Fruit fly (Drosophila melanogaster) whole organism: Measurements from ENCODE around the gene Atg16.

ENCODE experiments used
- CG8478 ChIP-seq: fragments of >200 bp; optimal IDR thresholded peaks from 2 replicates; lab custom pipeline; 2018; ENCODE audit warnings: inconsistent platforms
- pan ChIP-seq: fragments of >200 bp; optimal IDR thresholded peaks from 2 replicates; lab custom pipeline; 2017
- psq ChIP-seq: fragments of >200 bp; optimal IDR thresholded peaks from 2 replicates; lab custom pipeline; 2017

DNA sequence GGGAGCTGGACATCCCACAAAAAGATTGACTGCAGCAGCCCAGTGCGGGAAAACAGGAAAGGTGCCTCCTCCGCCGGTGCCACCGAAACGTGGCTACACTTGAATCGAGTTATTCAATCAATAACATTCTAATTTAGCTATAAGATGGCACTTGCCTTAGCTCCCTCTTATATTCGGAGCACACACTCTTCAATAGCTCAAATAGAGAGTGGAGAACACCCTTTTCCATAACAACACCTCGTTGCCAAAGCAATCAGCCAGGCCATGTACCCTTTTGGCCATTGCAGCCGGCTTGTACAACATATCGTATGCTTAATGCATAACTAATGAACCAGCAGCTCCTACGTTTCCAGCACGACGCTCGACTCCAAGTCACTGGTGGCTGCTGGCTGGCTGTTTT is 2.9 kb upstream of the Atg16 start:
- no peak for TF ChIP-seq psq
- TF ChIP-seq CG8478 (lab: Kevin White, UChicago): no peak
- TF ChIP-seq pan (lab: Kevin White, UChicago): no peak
